Fruit fly (Drosophila melanogaster) whole organism, embryonic: Measurements from ENCODE around the gene Irbp18.
A peak's percentile ranks its signal among the peaks of the same experiment; 100 is the strongest.

Source experiments
- ATbp ChIP-seq: fragments of 200-800 bp; sonication (Bioruptor generic); optimal IDR thresholded peaks from 2 replicates; lab custom pipeline; 2017; ENCODE audit warnings: missing biosample characterization, mild to moderate bottlenecking, missing genetic modification characterization, missing genetic modification reagents
- Atf-2 ChIP-seq: fragments of 200-800 bp; sonication (Bioruptor generic); optimal IDR thresholded peaks from 2 replicates; lab custom pipeline; 2016; ENCODE audit warnings: missing biosample characterization, missing genetic modification characterization
- Atf3 ChIP-seq: fragments of 200-800 bp; sonication (Bioruptor generic); optimal IDR thresholded peaks from 3 replicates; lab custom pipeline; 2016; ENCODE audit warnings: missing biosample characterization, missing genetic modification characterization
- CG10274 ChIP-seq: fragments of 200-800 bp; sonication (Bioruptor generic); optimal IDR thresholded peaks from 3 replicates; lab custom pipeline; 2017; ENCODE audit warnings: missing biosample characterization, mild to moderate bottlenecking, missing genetic modification characterization
- CG10431 ChIP-seq: fragments of 200-800 bp; sonication (Bioruptor generic); optimal IDR thresholded peaks from 3 replicates; lab custom pipeline; 2018; ENCODE audit warnings: missing biosample characterization, mild to moderate bottlenecking, missing genetic modification characterization
- CG10979 ChIP-seq: fragments of 200-800 bp; sonication (Bioruptor generic); optimal IDR thresholded peaks from 2 replicates; lab custom pipeline; 2018; ENCODE audit warnings: missing biosample characterization, mild to moderate bottlenecking, missing genetic modification characterization, moderate library complexity
- CG11085 ChIP-seq: fragments of 200-800 bp; sonication (Bioruptor generic); IDR thresholded peaks from 2 replicates; pipeline ENCODE4 v1.3.6; 2022; ENCODE audit warnings: missing biosample characterization, missing genetic modification characterization
- CG13775 ChIP-seq: fragments of 200-800 bp; sonication (Bioruptor generic); optimal IDR thresholded peaks from 3 replicates; lab custom pipeline; 2017; ENCODE audit warnings: missing biosample characterization, mild to moderate bottlenecking, missing genetic modification characterization
- CG16815 ChIP-seq: fragments of 200-800 bp; sonication (Bioruptor generic); optimal IDR thresholded peaks from 3 replicates; lab custom pipeline; 2017; ENCODE audit warnings: missing biosample characterization, mild to moderate bottlenecking, missing genetic modification characterization
- CG17328 ChIP-seq: fragments of 200-800 bp; sonication (Bioruptor generic); IDR thresholded peaks from 2 replicates; pipeline ENCODE4 v1.3.6; 2022; ENCODE audit warnings: missing biosample characterization, missing genetic modification characterization
- CG17829 ChIP-seq: fragments of 200-800 bp; optimal IDR thresholded peaks from 2 replicates; lab custom pipeline; 2019; ENCODE audit warnings: missing biosample characterization, mild to moderate bottlenecking, missing genetic modification characterization, moderate library complexity
- CG2199 ChIP-seq: fragments of 200-800 bp; sonication (Bioruptor generic); IDR thresholded peaks from 3 replicates; pipeline ENCODE4 v1.3.6; 2022; ENCODE audit warnings: missing biosample characterization, missing genetic modification characterization
- CG2678 ChIP-seq: fragments of 200-800 bp; sonication (Bioruptor generic); optimal IDR thresholded peaks from 3 replicates; lab custom pipeline; 2019; ENCODE audit warnings: missing biosample characterization, mild to moderate bottlenecking, missing genetic modification characterization, moderate library complexity
- CG2712 ChIP-seq: fragments of 200-800 bp; optimal IDR thresholded peaks from 3 replicates; lab custom pipeline; 2019; ENCODE audit warnings: missing biosample characterization, mild to moderate bottlenecking, missing genetic modification characterization, moderate library complexity
- CG2875 ChIP-seq: fragments of 200-800 bp; sonication (Bioruptor generic); optimal IDR thresholded peaks from 2 replicates; lab custom pipeline; 2017; ENCODE audit warnings: missing biosample characterization, mild to moderate bottlenecking, missing genetic modification characterization, missing genetic modification reagents
- CG3163 ChIP-seq: fragments of 200-800 bp; sonication (Bioruptor generic); optimal IDR thresholded peaks from 3 replicates; lab custom pipeline; 2016; ENCODE audit warnings: missing biosample characterization, missing genetic modification characterization
- CG7271 ChIP-seq: fragments of 200-800 bp; sonication (Bioruptor generic); optimal IDR thresholded peaks from 2 replicates; lab custom pipeline; 2018; ENCODE audit warnings: missing biosample characterization, mild to moderate bottlenecking, missing genetic modification characterization, moderate library complexity
- CG7786 ChIP-seq: fragments of 200-800 bp; sonication (Bioruptor generic); optimal IDR thresholded peaks from 2 replicates; lab custom pipeline; 2016; ENCODE audit warnings: missing biosample characterization, missing genetic modification characterization
- CG9797 ChIP-seq: fragments of 200-800 bp; sonication (Bioruptor generic); optimal IDR thresholded peaks from 3 replicates; lab custom pipeline; 2018; ENCODE audit warnings: missing biosample characterization, mild to moderate bottlenecking, missing genetic modification characterization
- Dip2 ChIP-seq: fragments of 200-800 bp; sonication (Bioruptor generic); IDR thresholded peaks from 2 replicates; pipeline ENCODE4 v1.3.6; 2022; ENCODE audit warnings: missing biosample characterization, missing genetic modification characterization
- Doc3 ChIP-seq: fragments of 200-800 bp; sonication (Bioruptor generic); IDR thresholded peaks from 3 replicates; pipeline ENCODE4 v1.3.6; 2022; ENCODE audit warnings: missing biosample characterization, missing genetic modification characterization; ENCODE audit not compliant: partially characterized antibody
- Dp ChIP-seq: fragments of 200-800 bp; sonication (Bioruptor generic); optimal IDR thresholded peaks from 2 replicates; lab custom pipeline; 2018; ENCODE audit warnings: missing biosample characterization, mild to moderate bottlenecking, missing genetic modification characterization, moderate library complexity
- Ets65A ChIP-seq: fragments of 200-800 bp; sonication (Bioruptor generic); peaks from one replicate; lab custom pipeline; 2016; ENCODE audit warnings: missing biosample characterization, missing genetic modification characterization
- H15 ChIP-seq: fragments of 200-800 bp; sonication (Bioruptor generic); IDR thresholded peaks from 3 replicates; pipeline ENCODE4 v1.3.6; 2022; ENCODE audit warnings: missing biosample characterization, missing genetic modification characterization
- Hand ChIP-seq: fragments of 200-800 bp; sonication (Bioruptor generic); optimal IDR thresholded peaks from 2 replicates; lab custom pipeline; 2017; ENCODE audit warnings: mild to moderate bottlenecking, missing biosample characterization, missing genetic modification reagents, missing genetic modification characterization
- Hey ChIP-seq: fragments of 200-800 bp; sonication (Bioruptor generic); optimal IDR thresholded peaks from 3 replicates; lab custom pipeline; 2018; ENCODE audit warnings: missing biosample characterization, mild to moderate bottlenecking, missing genetic modification characterization
- NC2α ChIP-seq: fragments of 200-800 bp; sonication (Bioruptor generic); optimal IDR thresholded peaks from 2 replicates; lab custom pipeline; 2016; ENCODE audit warnings: missing biosample characterization, missing genetic modification characterization
- Pdp1 ChIP-seq, 2 experiments: fragments of 200-800 bp; sonication (Bioruptor generic); optimal IDR thresholded peaks; 3 replicates each; lab custom pipeline; 2016; ENCODE audit warnings: missing biosample characterization in 2 of 2, missing genetic modification characterization in 2 of 2, mild to moderate bottlenecking in 1 of 2, moderate library complexity in 1 of 2
- Spps ChIP-seq: fragments of 200-800 bp; sonication (Bioruptor generic); optimal IDR thresholded peaks from 2 replicates; lab custom pipeline; 2018; ENCODE audit warnings: missing biosample characterization, mild to moderate bottlenecking, missing genetic modification characterization
- abd-A ChIP-seq: fragments of 200-800 bp; sonication (Bioruptor generic); optimal IDR thresholded peaks from 3 replicates; lab custom pipeline; 2019; ENCODE audit warnings: missing biosample characterization, mild to moderate bottlenecking, missing genetic modification characterization, moderate library complexity
- bowl ChIP-seq: fragments of 200-800 bp; sonication (Bioruptor generic); IDR thresholded peaks from 2 replicates; pipeline ENCODE4 v1.3.6; 2022; ENCODE audit warnings: missing biosample characterization, missing genetic modification characterization
- bsh ChIP-seq, 2 experiments: fragments of 200-800 bp; sonication (Bioruptor generic); optimal IDR thresholded peaks; 2 replicates each; lab custom pipeline; 2017 to 2018; ENCODE audit warnings: mild to moderate bottlenecking in 2 of 2, missing biosample characterization in 2 of 2, missing genetic modification characterization in 2 of 2, moderate library complexity in 1 of 2
- btn ChIP-seq: fragments of 200-800 bp; sonication (Bioruptor generic); optimal IDR thresholded peaks from 2 replicates; lab custom pipeline; 2016; ENCODE audit warnings: missing biosample characterization, missing genetic modification characterization
- crc ChIP-seq: fragments of 200-800 bp; sonication (Bioruptor generic); optimal IDR thresholded peaks from 2 replicates; lab custom pipeline; 2016; ENCODE audit warnings: missing biosample characterization, missing genetic modification characterization
- crol ChIP-seq: fragments of 200-800 bp; sonication (Bioruptor generic); IDR thresholded peaks from 2 replicates; pipeline ENCODE4 v1.3.6; 2022; ENCODE audit warnings: missing biosample characterization, missing genetic modification characterization
- dmrt11E ChIP-seq: fragments of 200-800 bp; sonication (Bioruptor generic); optimal IDR thresholded peaks from 3 replicates; lab custom pipeline; 2018; ENCODE audit warnings: missing biosample characterization, mild to moderate bottlenecking, missing genetic modification characterization, moderate library complexity
- dysf ChIP-seq: fragments of 200-800 bp; sonication (Bioruptor generic); IDR thresholded peaks from 3 replicates; pipeline ENCODE4 v1.3.6; 2022; ENCODE audit warnings: missing biosample characterization, missing genetic modification characterization
- gro ChIP-seq: fragments of 200-800 bp; sonication (Bioruptor generic); optimal IDR thresholded peaks from 2 replicates; lab custom pipeline; 2016; ENCODE audit warnings: missing biosample characterization, missing genetic modification characterization
- kah ChIP-seq: fragments of 200-800 bp; sonication (Bioruptor generic); optimal IDR thresholded peaks from 2 replicates; lab custom pipeline; 2018; ENCODE audit warnings: missing biosample characterization, mild to moderate bottlenecking, missing genetic modification characterization
- nau ChIP-seq: fragments of 200-800 bp; sonication (Bioruptor generic); optimal IDR thresholded peaks from 3 replicates; lab custom pipeline; 2017; ENCODE audit warnings: missing biosample characterization, mild to moderate bottlenecking, missing genetic modification characterization, missing genetic modification reagents
- onecut ChIP-seq: fragments of 200-800 bp; sonication (Bioruptor generic); IDR thresholded peaks from 2 replicates; pipeline ENCODE4 v1.3.6; 2022; ENCODE audit warnings: missing biosample characterization, missing genetic modification characterization
- p53 ChIP-seq: fragments of 200-800 bp; sonication (Bioruptor generic); optimal IDR thresholded peaks from 2 replicates; lab custom pipeline; 2016; ENCODE audit warnings: missing biosample characterization, missing genetic modification characterization
- prd ChIP-seq, 3 experiments: fragments of >200 bp in 2 of 3; fragments of 200-800 bp in 1 of 3; sonication (Bioruptor generic) in 1 of 3; optimal IDR thresholded peaks in 2 of 3; IDR thresholded peaks in 1 of 3; 2 replicates in 2 of 3; 3 replicates in 1 of 3; pipeline versions ENCODE4 v1.3.6 to Lab custom; 2017 to 2022; ENCODE audit warnings: missing biosample characterization in 1 of 3, missing genetic modification characterization in 1 of 3
- pum ChIP-seq: fragments of 200-800 bp; sonication (Bioruptor generic); optimal IDR thresholded peaks from 2 replicates; lab custom pipeline; 2016; ENCODE audit warnings: missing biosample characterization, missing genetic modification characterization
- sna ChIP-seq: fragments of 200-800 bp; sonication (Bioruptor generic); IDR thresholded peaks from 2 replicates; pipeline ENCODE4 v1.3.6; 2022; ENCODE audit warnings: missing biosample characterization, missing genetic modification characterization; ENCODE audit not compliant: partially characterized antibody
- stc ChIP-seq: fragments of 200-800 bp; sonication (Bioruptor generic); IDR thresholded peaks from 2 replicates; pipeline ENCODE4 v1.3.6; 2022; ENCODE audit warnings: missing biosample characterization, missing genetic modification characterization
- trh ChIP-seq: fragments of 200-800 bp; sonication (Bioruptor generic); optimal IDR thresholded peaks from 2 replicates; lab custom pipeline; 2016; ENCODE audit warnings: missing biosample characterization, missing genetic modification characterization
- yki ChIP-seq: fragments of >200 bp; optimal IDR thresholded peaks from 3 replicates; lab custom pipeline; 2018
- z ChIP-seq: fragments of 200-800 bp; sonication (Bioruptor generic); IDR thresholded peaks from 3 replicates; pipeline ENCODE4 v1.3.6; 2022; ENCODE audit warnings: missing biosample characterization, missing genetic modification characterization

Gene Irbp18

dm6 chr3L:11091943-11092609, 5.9 kb downstream of the Irbp18 start (continued):
- TF ChIP-seq dysf (GFP tag; lab: Robert Waterston, UW) = no peak
- peak; percentile 31 for TF ChIP-seq CG17829 (tag; lab: Kevin White, UChicago)
- TF ChIP-seq Atf-2 = peak; percentile 34
- TF ChIP-seq btn (GFP tag; lab: Kevin White, UChicago) = peak; percentile 45
- TF ChIP-seq crol (GFP tag; lab: Robert Waterston, UW) = peak; percentile 86
- no peak for TF ChIP-seq Dip2
- TF ChIP-seq onecut (GFP tag; lab: Robert Waterston, UW) = peak; percentile 56; the same call in 1 of the 2 replicates
- TF ChIP-seq CG3163 (GFP tag; lab: Kevin White, UChicago) = peak; percentile 43
- 0 out of 2 replicates have a peak, but pooled peaks have one; percentile 9 for TF ChIP-seq stc (GFP tag; lab: Robert Waterston, UW)
- TF ChIP-seq yki = no peak
- TF ChIP-seq crc = peak; percentile 22
- peak; percentile 47 for TF ChIP-seq nau (GFP tag; lab: Kevin White, UChicago)
- TF ChIP-seq CG7786 (GFP tag; lab: Kevin White, UChicago) = peak; percentile 31
- TF ChIP-seq bsh (GFP tag; optimal IDR thresholded peaks at IDR 0.05; lab: Kevin White, UChicago) = peak in 1 of 2 experiments; percentile 34
- no peak for TF ChIP-seq Atf3 (GFP tag; lab: Kevin White, UChicago)
- TF ChIP-seq p53 (GFP tag; lab: Kevin White, UChicago) = peak; percentile 29
- TF ChIP-seq Doc3 = no peak
- TF ChIP-seq ATbp (GFP tag; lab: Kevin White, UChicago) = no peak
- no peak for TF ChIP-seq CG9797 (GFP tag; lab: Kevin White, UChicago)
- no peak for TF ChIP-seq Hey (tag; lab: Kevin White, UChicago)
- no peak for TF ChIP-seq sna (GFP tag; lab: Robert Waterston, UW)
- TF ChIP-seq Pdp1 (GFP tag; optimal IDR thresholded peaks at IDR 0.05; lab: Kevin White, UChicago) = peak; percentile 37 to 98
- TF ChIP-seq CG10431 (GFP tag; lab: Kevin White, UChicago) = peak; percentile 51
- TF ChIP-seq kah (GFP tag; lab: Kevin White, UChicago) = no peak
- TF ChIP-seq Dp = peak; percentile 2
- no peak for TF ChIP-seq NC2α (GFP tag; lab: Kevin White, UChicago)
- TF ChIP-seq abd-A (tag; lab: Kevin White, UChicago) = no peak
- TF ChIP-seq CG11085 (GFP tag; lab: Robert Waterston, UW) = no peak
- TF ChIP-seq CG7271 (tag; lab: Kevin White, UChicago) = no peak
- TF ChIP-seq trh (GFP tag; lab: Kevin White, UChicago) = no peak
- peak; percentile 24 for TF ChIP-seq CG2712 (tag; lab: Kevin White, UChicago)
- TF ChIP-seq CG10979 (tag; lab: Kevin White, UChicago) = peak; percentile 23
- TF ChIP-seq Hand (GFP tag; lab: Kevin White, UChicago) = peak; percentile 30
- TF ChIP-seq Spps = no peak
- TF ChIP-seq gro (GFP tag; lab: Kevin White, UChicago) = peak; percentile 47
- peak; percentile 7 for TF ChIP-seq CG13775 (GFP tag; lab: Kevin White, UChicago)
- peak; percentile 31 for TF ChIP-seq dmrt11E (tag; lab: Kevin White, UChicago)
- TF ChIP-seq CG2199 (GFP tag; lab: Robert Waterston, UW) = 0 out of 3 replicates have a peak, but pooled peaks have one; percentile 46
- peak; percentile 61 for TF ChIP-seq pum (GFP tag; lab: Kevin White, UChicago)
- no peak for TF ChIP-seq bowl (GFP tag; lab: Robert Waterston, UW)
- TF ChIP-seq CG2678 = no peak
- TF ChIP-seq prd (optimal IDR thresholded peaks at IDR 0.05; lab: Kevin White, UChicago) = no peak
- peak; percentile 52 for TF ChIP-seq prd (GFP tag; IDR thresholded peaks at IDR 0.05; lab: Robert Waterston, UW)
- TF ChIP-seq z (GFP tag; lab: Robert Waterston, UW) = no peak
- no peak for TF ChIP-seq CG2875
- peak; percentile 37; the same call in 2 of the 3 replicates for TF ChIP-seq H15 (GFP tag; lab: Robert Waterston, UW)
- TF ChIP-seq Ets65A = peak; percentile 68
- no peak for TF ChIP-seq CG10274 (GFP tag; lab: Kevin White, UChicago)
- TF ChIP-seq CG17328 = peak; percentile 42; the same call in 1 of the 2 replicates
- TF ChIP-seq CG16815 (GFP tag; lab: Kevin White, UChicago) = peak; percentile 37
